Fruit fly (Drosophila melanogaster) whole organism, prepupa: ENCODE results near the gene CG10031.

Experiments
- CG34406 ChIP-seq: fragments of 200-800 bp; sonication (Bioruptor generic); optimal IDR thresholded peaks from 3 replicates; lab custom pipeline; 2016; ENCODE audit warnings: missing biosample characterization, missing genetic modification characterization
- fd59A ChIP-seq: fragments of 200-800 bp; sonication (Bioruptor generic); optimal IDR thresholded peaks from 2 replicates; lab custom pipeline; 2017; ENCODE audit warnings: missing biosample characterization, mild to moderate bottlenecking, missing genetic modification characterization, missing genetic modification reagents

DNA sequence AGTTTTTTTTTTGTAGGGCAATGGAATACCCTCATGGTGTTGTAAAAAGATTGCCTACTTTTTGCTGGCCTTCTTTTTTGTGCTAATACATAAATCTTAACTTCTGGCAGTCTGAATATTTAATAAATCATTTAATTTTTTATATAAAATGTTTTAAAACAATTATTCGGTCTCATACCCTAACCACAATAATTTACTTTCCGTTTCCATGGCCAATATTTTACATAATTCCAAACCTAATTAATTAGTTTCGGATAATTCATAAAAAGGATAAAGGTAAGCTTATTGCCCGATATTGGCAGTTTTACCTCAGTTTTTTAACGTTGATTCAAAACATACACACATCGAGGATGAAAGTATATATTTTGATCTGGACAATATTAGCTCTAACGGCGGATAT, 1.0 kb upstream of the CG10031 start, which contains the start of gene CG42465:
- no peak for TF ChIP-seq CG34406 (GFP tag; lab: Kevin White, UChicago)
- no peak for TF ChIP-seq fd59A (GFP tag; lab: Kevin White, UChicago)
